Worm (Caenorhabditis elegans): Measurements from ENCODE around the gene gar-1.

- TF ChIP-seq pag-3 (tag; optimal IDR thresholded peaks at IDR 0.05; ENCODE audit: borderline replicate concordance, insufficient read depth) (no peak), alr-1 (tag; optimal IDR thresholded peaks at IDR 0.05; ENCODE audit: borderline replicate concordance) (no peak), nhr-77 (tag; optimal IDR thresholded peaks at IDR 0.05) (no peak)
These were observed 33.7 kb downstream of the gar-1 start, which contains the start of the genes grl-6 and K10C2.6 for ce11 chrX:6450839-6451491.

Data from whole organism, L1 larva.